Worm (Caenorhabditis elegans): ENCODE measurements around the gene plk-3.

DNA sequence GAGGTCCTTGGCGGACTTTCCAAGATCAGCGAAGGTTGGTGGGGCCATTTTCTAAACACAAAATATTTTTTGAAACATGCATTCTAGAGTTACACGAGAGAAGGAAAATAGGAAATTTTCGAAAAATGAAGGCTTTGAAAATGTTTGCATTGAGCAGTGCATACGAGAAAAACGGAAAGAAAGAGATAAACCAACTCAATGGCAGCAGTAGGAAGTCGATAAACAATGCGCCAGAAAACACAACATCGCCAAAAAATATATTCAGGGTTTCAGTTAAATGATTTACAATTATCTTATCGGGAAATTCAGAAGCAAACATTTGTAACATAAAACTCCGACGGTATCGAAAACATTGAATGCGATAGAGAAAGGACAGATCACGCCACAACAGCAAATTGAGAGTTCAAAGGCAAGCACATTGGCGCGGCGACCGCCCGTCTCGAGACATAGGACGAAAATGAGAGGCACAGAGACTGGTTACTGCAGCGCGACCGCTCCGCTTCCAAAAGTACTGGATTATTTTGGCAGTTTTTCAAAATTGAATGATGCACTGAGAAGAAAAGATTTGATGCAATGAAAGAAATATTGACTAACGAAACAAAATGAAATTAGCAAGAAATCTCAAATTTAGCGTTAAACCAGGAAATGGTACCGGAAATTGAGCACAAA is 35.0 kb upstream of the plk-3 start, which contains the start of the genes vdac-1 and R05G6.5:
- TF ChIP-seq ama-1 (optimal IDR thresholded peaks at IDR 0.05) (no peak), flt-1 (GFP tag; IDR thresholded peaks at IDR 0.05) (no peak), ceh-13 (GFP tag; optimal IDR thresholded peaks at IDR 0.05) (no peak), pes-1 (GFP tag; IDR thresholded peaks at IDR 0.05) (no peak), hnd-1 (tag; optimal IDR thresholded peaks at IDR 0.05) (no peak), ets-7 (tag; optimal IDR thresholded peaks at IDR 0.05) (no peak), tbx-11 (GFP tag; IDR thresholded peaks at IDR 0.05) (no peak), hmbx-1 (tag; optimal IDR thresholded peaks at IDR 0.05) (no peak), B0310.2 (tag; optimal IDR thresholded peaks at IDR 0.05) (no peak)

Data from whole organism, early embryonic.